Worm (Caenorhabditis elegans) whole organism, mixed stage, embryonic: ENCODE data around the gene npr-35.

Source experiments
- M03D4.4 ChIP-seq: sonication (generic microtip); optimal IDR thresholded peaks from 2 replicates; lab custom pipeline; 2017; ENCODE audit warnings: mild to moderate bottlenecking, missing genetic modification characterization, missing compliant biosample characterization
- bed-3 ChIP-seq: fragments of 200-800 bp; sonication (Bioruptor generic); optimal IDR thresholded peaks from 3 replicates; lab custom pipeline; 2018; ENCODE audit warnings: mild to moderate bottlenecking, missing genetic modification characterization, moderate library complexity, missing compliant biosample characterization
- blmp-1 ChIP-seq: fragments of 150-350 bp; optimal IDR thresholded peaks from 2 replicates; lab custom pipeline; 2014; ENCODE audit warnings: missing biosample characterization, missing genetic modification characterization
- ceh-39 ChIP-seq: fragments of 150-350 bp; optimal IDR thresholded peaks from 2 replicates; lab custom pipeline; 2014; ENCODE audit warnings: missing biosample characterization, missing genetic modification characterization
- ceh-43 ChIP-seq: fragments of 200-800 bp; sonication (Bioruptor generic); optimal IDR thresholded peaks from 2 replicates; lab custom pipeline; 2018; ENCODE audit warnings: mild to moderate bottlenecking, missing genetic modification characterization, moderate library complexity, missing compliant biosample characterization
- ceh-83 ChIP-seq: fragments of 200-800 bp; sonication (Bioruptor generic); optimal IDR thresholded peaks from 2 replicates; lab custom pipeline; 2018; ENCODE audit warnings: mild to moderate bottlenecking, missing genetic modification characterization, missing compliant biosample characterization
- ces-1 ChIP-seq: fragments of 150-350 bp; optimal IDR thresholded peaks from 2 replicates; lab custom pipeline; 2014; ENCODE audit warnings: missing biosample characterization, missing genetic modification reagents, missing genetic modification characterization
- drap-1 ChIP-seq: fragments of 200-800 bp; sonication (Bioruptor generic); optimal IDR thresholded peaks from 3 replicates; lab custom pipeline; 2018; ENCODE audit warnings: mild to moderate bottlenecking, missing genetic modification characterization, missing compliant biosample characterization
- elt-1 ChIP-seq: sonication (generic microtip); optimal IDR thresholded peaks from 2 replicates; lab custom pipeline; 2017; ENCODE audit warnings: missing genetic modification characterization, mild to moderate bottlenecking, missing compliant biosample characterization, antibody characterized with exemption, moderate library complexity, borderline replicate concordance; ENCODE audit not compliant: insufficient read depth
- elt-3 ChIP-seq: fragments of 150-350 bp; optimal IDR thresholded peaks from 2 replicates; lab custom pipeline; 2014; ENCODE audit warnings: missing biosample characterization, missing genetic modification characterization
- flh-1 ChIP-seq: fragments of 200-800 bp; sonication (Bioruptor generic); optimal IDR thresholded peaks from 2 replicates; lab custom pipeline; 2018; ENCODE audit warnings: mild to moderate bottlenecking, missing genetic modification characterization, moderate library complexity, missing compliant biosample characterization
- ham-2 ChIP-seq: fragments of 200-800 bp; sonication (Bioruptor generic); optimal IDR thresholded peaks from 2 replicates; lab custom pipeline; 2018; ENCODE audit warnings: mild to moderate bottlenecking, missing genetic modification characterization, missing compliant biosample characterization
- hlh-1 ChIP-seq: fragments of 150-350 bp; optimal IDR thresholded peaks from 2 replicates; lab custom pipeline; 2014; ENCODE audit warnings: missing biosample characterization, missing genetic modification reagents, missing genetic modification characterization
- lin-32 ChIP-seq: fragments of 200-800 bp; sonication (Bioruptor generic); optimal IDR thresholded peaks from 2 replicates; lab custom pipeline; 2018; ENCODE audit warnings: mild to moderate bottlenecking, missing genetic modification characterization, missing compliant biosample characterization
- mab-5 ChIP-seq: fragments of 150-350 bp; optimal IDR thresholded peaks from 2 replicates; lab custom pipeline; 2014; ENCODE audit warnings: missing biosample characterization, missing genetic modification characterization
- mep-1 ChIP-seq: fragments of 150-350 bp; optimal IDR thresholded peaks from 2 replicates; lab custom pipeline; 2017; ENCODE audit warnings: missing biosample characterization, missing genetic modification reagents, missing genetic modification characterization, inconsistent platforms
- mls-2 ChIP-seq: sonication (generic microtip); optimal IDR thresholded peaks from 2 replicates; lab custom pipeline; 2016; ENCODE audit warnings: mild to moderate bottlenecking, missing genetic modification characterization, moderate library complexity, missing compliant biosample characterization
- nhr-12 ChIP-seq: fragments of 150-350 bp; optimal IDR thresholded peaks from 2 replicates; lab custom pipeline; 2014; ENCODE audit warnings: missing biosample characterization, missing genetic modification characterization
- nhr-2 ChIP-seq: fragments of 150-350 bp; optimal IDR thresholded peaks from 2 replicates; lab custom pipeline; 2014; ENCODE audit warnings: missing biosample characterization, missing genetic modification characterization
- nhr-237 ChIP-seq: fragments of 150-350 bp; optimal IDR thresholded peaks from 2 replicates; lab custom pipeline; 2014; ENCODE audit warnings: missing biosample characterization, missing genetic modification characterization
- nhr-28 ChIP-seq: fragments of 150-350 bp; optimal IDR thresholded peaks from 2 replicates; lab custom pipeline; 2014; ENCODE audit warnings: missing biosample characterization, missing genetic modification characterization
- pha-4 ChIP-seq: fragments of 150-350 bp; optimal IDR thresholded peaks from 2 replicates; lab custom pipeline; 2018; ENCODE audit warnings: missing biosample characterization, missing genetic modification reagents, missing genetic modification characterization
- sem-2 ChIP-seq: fragments of 200-800 bp; sonication (Bioruptor generic); optimal IDR thresholded peaks from 2 replicates; lab custom pipeline; 2018; ENCODE audit warnings: mild to moderate bottlenecking, missing genetic modification characterization, missing compliant biosample characterization
- snpc-4 ChIP-seq: fragments of 150-350 bp; optimal IDR thresholded peaks from 2 replicates; lab custom pipeline; 2014; ENCODE audit warnings: missing biosample characterization, missing genetic modification characterization
- sptf-1 ChIP-seq: sonication (generic microtip); optimal IDR thresholded peaks from 2 replicates; lab custom pipeline; 2017; ENCODE audit warnings: mild to moderate bottlenecking, missing genetic modification characterization, moderate library complexity, missing compliant biosample characterization
- tbx-8 ChIP-seq: fragments of 200-800 bp; sonication (Bioruptor generic); optimal IDR thresholded peaks from 2 replicates; lab custom pipeline; 2018; ENCODE audit warnings: mild to moderate bottlenecking, missing genetic modification characterization, moderate library complexity, missing compliant biosample characterization
- unc-120 ChIP-seq: sonication (generic microtip); optimal IDR thresholded peaks from 2 replicates; lab custom pipeline; 2017; ENCODE audit warnings: missing genetic modification characterization, missing compliant biosample characterization; ENCODE audit not compliant: poor library complexity, severe bottlenecking
- unc-62 ChIP-seq: fragments of 150-350 bp; optimal IDR thresholded peaks from 2 replicates; lab custom pipeline; 2014; ENCODE audit warnings: missing biosample characterization, missing genetic modification reagents, missing genetic modification characterization
- zip-8 ChIP-seq: fragments of 150-350 bp; optimal IDR thresholded peaks from 2 replicates; lab custom pipeline; 2014; ENCODE audit warnings: missing biosample characterization, missing genetic modification characterization
- ztf-11 ChIP-seq: fragments of 150-350 bp; optimal IDR thresholded peaks from 2 replicates; lab custom pipeline; 2014; ENCODE audit warnings: missing biosample characterization, missing genetic modification characterization

Gene npr-35

DNA sequence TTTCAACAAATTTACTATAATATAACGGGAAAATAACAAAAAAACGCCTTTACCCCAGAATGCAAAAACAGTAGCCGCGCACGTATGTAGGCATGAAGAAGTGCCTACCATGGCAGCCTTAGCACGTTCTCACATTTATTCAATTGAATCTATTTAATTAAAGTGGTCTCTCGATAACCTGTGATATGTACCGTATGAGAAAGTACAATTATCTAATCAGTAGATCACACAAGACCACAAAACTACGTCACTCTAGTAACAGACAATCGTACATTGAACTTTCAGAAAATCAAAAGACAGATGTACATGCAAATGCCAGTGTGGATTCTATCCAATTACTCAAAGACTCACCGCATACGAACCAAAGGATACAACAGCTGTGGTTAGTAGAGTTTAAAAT lies 31.4 kb upstream of the npr-35 start:
- no peak for TF ChIP-seq sem-2
- TF ChIP-seq ceh-83 (GFP tag; lab: Kevin White, UChicago): no peak
- TF ChIP-seq lin-32 (GFP tag; lab: Kevin White, UChicago): no peak
- no peak for TF ChIP-seq ceh-39 (tag; lab: Kevin White, UChicago)
- no peak for TF ChIP-seq tbx-8
- no peak for TF ChIP-seq snpc-4 (tag; lab: Kevin White, UChicago)
- TF ChIP-seq M03D4.4 (tag; lab: Kevin White, UChicago): no peak
- no peak for TF ChIP-seq pha-4 (tag; lab: Kevin White, UChicago)
- no peak for TF ChIP-seq flh-1 (GFP tag; lab: Kevin White, UChicago)
- TF ChIP-seq unc-62 (GFP tag; lab: Kevin White, UChicago): no peak
- no peak for TF ChIP-seq mep-1

DNA sequence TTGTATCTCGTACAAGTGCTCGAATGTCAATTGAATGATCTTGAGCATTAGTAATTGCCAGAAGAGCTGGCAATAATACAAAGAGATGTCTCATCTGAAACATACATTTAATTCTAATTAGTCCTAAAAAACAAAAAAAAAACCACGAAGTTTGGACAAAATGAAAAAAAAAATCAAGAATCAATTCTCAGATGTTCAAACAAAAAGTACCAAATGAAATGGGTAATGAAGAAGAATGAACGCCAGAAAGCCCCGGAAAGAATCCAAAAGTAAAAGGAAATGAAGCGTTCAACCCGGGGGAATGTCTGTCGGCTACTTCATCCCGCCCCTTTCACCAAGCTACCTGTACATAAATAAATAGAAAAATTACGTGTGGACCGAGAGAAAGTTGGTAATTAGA lies 25.7 kb upstream of the npr-35 start, which contains the start of gene F33D4.6:
Gene F33D4.6, minus strand, starts transcription at position 101 of the 400 bp plus-strand sequence.
- TF ChIP-seq elt-3 (no peak), drap-1 (GFP tag; lab: Kevin White, UChicago) (no peak), unc-62 (GFP tag; lab: Kevin White, UChicago) (no peak), bed-3 (GFP tag; lab: Kevin White, UChicago) (no peak), ham-2 (GFP tag; lab: Kevin White, UChicago) (no peak), sptf-1 (tag; lab: Kevin White, UChicago) (no peak), lin-32 (GFP tag; lab: Kevin White, UChicago) (no peak), nhr-28 (no peak), sem-2 (no peak), hlh-1 (tag; lab: Kevin White, UChicago) (no peak), ceh-39 (tag; lab: Kevin White, UChicago) (no peak)

ce11 chrIV:7722806-7723205 lies 20.8 kb upstream of the npr-35 start, which contains the start of gene C50F7.6:
Gene C50F7.6, minus strand, starts transcription at chrIV:7723199.
- TF ChIP-seq sem-2 (no peak), nhr-12 (tag; lab: Kevin White, UChicago) (no peak), ztf-11 (no peak), snpc-4 (tag; lab: Kevin White, UChicago) (no peak), elt-3 (no peak), blmp-1 (no peak), ceh-39 (tag; lab: Kevin White, UChicago) (no peak), sptf-1 (tag; lab: Kevin White, UChicago) (no peak), nhr-2 (no peak), nhr-28 (no peak), ces-1 (no peak), lin-32 (GFP tag; lab: Kevin White, UChicago) (no peak)

DNA sequence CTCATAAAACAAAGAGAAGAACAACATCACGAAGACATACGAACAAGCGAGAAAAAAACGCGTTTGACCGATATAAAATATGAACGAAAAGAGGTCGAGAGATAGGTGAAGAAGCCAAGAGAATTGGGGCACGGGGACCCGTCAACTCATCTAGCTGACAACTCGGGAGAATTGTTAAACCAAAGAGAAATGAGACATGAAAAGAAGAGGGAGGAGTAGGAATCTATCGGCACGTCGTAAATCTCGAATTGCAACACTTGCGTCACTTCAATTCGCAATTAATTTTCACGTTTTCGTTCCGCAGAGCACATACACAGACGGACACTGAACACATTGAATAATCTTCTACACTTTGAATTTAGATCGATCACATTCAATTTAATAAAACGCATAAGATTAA lies 20.1 kb upstream of the npr-35 start:
- TF ChIP-seq nhr-237 (tag; lab: Kevin White, UChicago) (no peak), ceh-43 (GFP tag; lab: Kevin White, UChicago) (no peak), mab-5 (tag; lab: Kevin White, UChicago) (peak; percentile 5), zip-8 (tag; lab: Kevin White, UChicago) (no peak), elt-1 (tag; lab: Kevin White, UChicago) (no peak), ham-2 (GFP tag; lab: Kevin White, UChicago) (no peak), unc-62 (GFP tag; lab: Kevin White, UChicago) (peak; percentile 95)

DNA sequence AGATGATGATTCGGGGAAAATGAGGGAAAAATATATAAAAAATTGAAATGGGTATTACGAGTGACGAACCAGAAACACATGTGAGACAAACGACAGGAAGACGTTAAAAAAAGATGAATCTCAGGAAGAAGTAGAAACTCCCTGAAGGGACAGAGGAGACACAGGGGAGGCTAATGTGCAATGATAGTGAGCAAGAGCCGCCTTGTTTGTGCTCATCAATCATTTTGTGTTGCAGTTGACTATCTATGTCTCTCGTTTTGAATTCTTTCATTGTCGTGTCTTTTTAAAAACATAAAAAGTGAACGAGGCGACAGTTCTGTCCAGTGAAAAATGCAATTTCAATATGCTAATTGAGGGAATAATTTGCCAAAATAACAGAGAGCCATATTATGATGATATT lies 18.7 kb upstream of the npr-35 start:
- TF ChIP-seq ham-2 (GFP tag; lab: Kevin White, UChicago) (no peak), elt-1 (tag; lab: Kevin White, UChicago) (no peak), nhr-237 (tag; lab: Kevin White, UChicago) (no peak), ceh-39 (tag; lab: Kevin White, UChicago) (no peak), ceh-83 (GFP tag; lab: Kevin White, UChicago) (no peak), drap-1 (GFP tag; lab: Kevin White, UChicago) (no peak), tbx-8 (no peak), elt-3 (no peak), bed-3 (GFP tag; lab: Kevin White, UChicago) (no peak), mab-5 (tag; lab: Kevin White, UChicago) (no peak), mep-1 (no peak), unc-120 (no peak), pha-4 (tag; lab: Kevin White, UChicago) (no peak), sptf-1 (tag; lab: Kevin White, UChicago) (no peak), lin-32 (GFP tag; lab: Kevin White, UChicago) (no peak), sem-2 (no peak), zip-8 (tag; lab: Kevin White, UChicago) (no peak), M03D4.4 (tag; lab: Kevin White, UChicago) (no peak), mls-2 (tag; lab: Kevin White, UChicago) (no peak)
- TF ChIP-seq, all 35 proteins: peak for 0
